Fruit fly (Drosophila melanogaster): ENCODE results near the gene fiz.

fiz gene

dm6 chrX:14922396-14923276, 13.1 kb upstream of the fiz start:
- TF ChIP-seq spab (GFP tag; optimal IDR thresholded peaks at IDR 0.05) (no peak), CG3032 (tag; optimal IDR thresholded peaks at IDR 0.05) (no peak), svp (GFP tag) (peak; percentile 65), Eip93F (GFP tag; optimal IDR thresholded peaks at IDR 0.05) (no peak), CG32006 (GFP tag; optimal IDR thresholded peaks at IDR 0.05) (peak; percentile 73), lz (GFP tag; optimal IDR thresholded peaks at IDR 0.05) (peak; percentile 4), Met (GFP tag; optimal IDR thresholded peaks at IDR 0.05) (peak; percentile 32), cyc (GFP tag; optimal IDR thresholded peaks at IDR 0.05) (no peak), net (GFP tag; optimal IDR thresholded peaks at IDR 0.05) (no peak), CG11762 (GFP tag; optimal IDR thresholded peaks at IDR 0.05; ENCODE audit: insufficient read depth) (no peak), dac (GFP tag; optimal IDR thresholded peaks at IDR 0.05) (no peak), CG7368 (GFP tag; optimal IDR thresholded peaks at IDR 0.05) (no peak), topi (GFP tag; optimal IDR thresholded peaks at IDR 0.05) (peak; percentile 43), CG9139 (GFP tag; optimal IDR thresholded peaks at IDR 0.05) (no peak), esn (GFP tag; optimal IDR thresholded peaks at IDR 0.05) (no peak), fd59A (GFP tag; optimal IDR thresholded peaks at IDR 0.05) (no peak), Hr39 (GFP tag; optimal IDR thresholded peaks at IDR 0.05) (peak; percentile 27), Sox102F (GFP tag; optimal IDR thresholded peaks at IDR 0.05) (no peak), Eip75B (GFP tag; optimal IDR thresholded peaks at IDR 0.05) (peak; percentile 25), achi (GFP tag; optimal IDR thresholded peaks at IDR 0.05) (peak; percentile 38), dsx (GFP tag; optimal IDR thresholded peaks at IDR 0.05; ENCODE audit: poor library complexity, severe bottlenecking) (peak; percentile 8), CG16779 (tag; optimal IDR thresholded peaks at IDR 0.05) (no peak), CG11294 (GFP tag; IDR thresholded peaks at IDR 0.05) (no peak), CG3919 (GFP tag; optimal IDR thresholded peaks at IDR 0.05) (peak; percentile 10), Hr4 (GFP tag; optimal IDR thresholded peaks at IDR 0.05) (peak; percentile 42), CG6808 (GFP tag; optimal IDR thresholded peaks at IDR 0.05) (peak; percentile 39), Sox15 (GFP tag; optimal IDR thresholded peaks at IDR 0.05) (no peak), eg (GFP tag; IDR thresholded peaks at IDR 0.05) (peak; percentile 66), Smox (GFP tag; optimal IDR thresholded peaks at IDR 0.05) (peak; percentile 24), acj6 (GFP tag; optimal IDR thresholded peaks at IDR 0.05) (peak; percentile 35), CG8319 (GFP tag; optimal IDR thresholded peaks at IDR 0.05) (no peak), Blimp-1 (GFP tag; optimal IDR thresholded peaks at IDR 0.05) (no peak), fkh (GFP tag; optimal IDR thresholded peaks at IDR 0.05) (no peak), Lpt (GFP tag; optimal IDR thresholded peaks at IDR 0.05) (peak; percentile 36), CG6276 (GFP tag; optimal IDR thresholded peaks at IDR 0.05) (peak; percentile 65), pdm3 (GFP tag; optimal IDR thresholded peaks at IDR 0.05) (peak; percentile 40), vri (GFP tag; optimal IDR thresholded peaks at IDR 0.05) (peak; percentile 27), CG10669 (GFP tag; optimal IDR thresholded peaks at IDR 0.05) (peak; percentile 13), fd85E (GFP tag; optimal IDR thresholded peaks at IDR 0.05) (no peak), Ets96B (tag; optimal IDR thresholded peaks at IDR 0.05) (peak; percentile 42), OdsH (GFP tag; optimal IDR thresholded peaks at IDR 0.05) (peak; percentile 10), CG4318 (GFP tag; optimal IDR thresholded peaks at IDR 0.05) (peak; percentile 68), Sox14 (GFP tag; optimal IDR thresholded peaks at IDR 0.05) (peak; percentile 27), CG8119 (GFP tag; IDR thresholded peaks at IDR 0.05) (peak; percentile 77), ss (GFP tag; optimal IDR thresholded peaks at IDR 0.05) (peak in 1 of 2 experiments; percentile 28), CG6163 (GFP tag; IDR thresholded peaks at IDR 0.05) (0 out of 3 replicates have a peak, but pooled peaks have one; percentile 39), CG15336 (GFP tag; IDR thresholded peaks at IDR 0.05) (peak; percentile 60), salr (GFP tag; optimal IDR thresholded peaks at IDR 0.05) (peak in 1 of 2 experiments; percentile 47), CG31627 (GFP tag; optimal IDR thresholded peaks at IDR 0.05) (no peak), CG11902 (GFP tag; optimal IDR thresholded peaks at IDR 0.05) (no peak)

All from whole organism, prepupa.